Worm (Caenorhabditis elegans): Measurements from ENCODE around the gene osm-7.

osm-7 gene

DNA sequence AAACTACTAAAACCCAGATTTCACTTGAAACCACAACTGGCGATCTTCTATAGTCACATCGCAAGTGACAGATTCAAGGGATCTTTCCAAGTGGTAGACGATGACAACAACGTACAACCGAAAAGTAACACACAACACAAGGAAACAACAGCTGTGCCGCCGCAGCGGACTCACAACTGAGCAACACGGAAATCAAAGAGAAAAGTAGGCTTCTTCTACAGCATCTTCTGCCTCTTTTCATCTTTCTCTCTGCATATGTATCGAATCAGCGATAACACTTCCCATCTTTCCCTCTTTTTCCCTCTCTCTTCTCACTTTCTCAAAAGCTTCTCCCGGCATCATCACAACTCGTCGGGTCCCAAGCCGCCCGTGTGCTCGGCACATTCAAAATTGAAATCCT, 40.8 kb downstream of the osm-7 start, which contains the start of gene T12D8.9:
TSS of gene T12D8.9 (plus strand) at position 312 of the 400 bp plus-strand sequence.
- TF ChIP-seq bed-1 (GFP tag; IDR thresholded peaks at IDR 0.05) (no peak), K11D2.4 (GFP tag; IDR thresholded peaks at IDR 0.05) (no peak), lag-1 (GFP tag; IDR thresholded peaks at IDR 0.05) (no peak), lin-54 (GFP tag; optimal IDR thresholded peaks at IDR 0.05) (no peak), egrh-3 (GFP tag; IDR thresholded peaks at IDR 0.05) (no peak), dox-1 (GFP tag; IDR thresholded peaks at IDR 0.05) (no peak), madf-6 (GFP tag; IDR thresholded peaks at IDR 0.05) (no peak), lin-40 (tag; optimal IDR thresholded peaks at IDR 0.05) (no peak), mxl-1 (tag; optimal IDR thresholded peaks at IDR 0.05) (no peak), T26A5.8 (tag; optimal IDR thresholded peaks at IDR 0.05) (no peak), mel-28 (tag; optimal IDR thresholded peaks at IDR 0.05; ENCODE audit: borderline replicate concordance) (no peak), pha-4 (tag; optimal IDR thresholded peaks at IDR 0.05) (no peak), T07F8.4 (tag; optimal IDR thresholded peaks at IDR 0.05) (no peak), ztf-26 (tag; optimal IDR thresholded peaks at IDR 0.05) (no peak), cebp-1 (GFP tag; IDR thresholded peaks at IDR 0.05) (no peak), cebp-1 (tag; optimal IDR thresholded peaks at IDR 0.05) (no peak)

DNA sequence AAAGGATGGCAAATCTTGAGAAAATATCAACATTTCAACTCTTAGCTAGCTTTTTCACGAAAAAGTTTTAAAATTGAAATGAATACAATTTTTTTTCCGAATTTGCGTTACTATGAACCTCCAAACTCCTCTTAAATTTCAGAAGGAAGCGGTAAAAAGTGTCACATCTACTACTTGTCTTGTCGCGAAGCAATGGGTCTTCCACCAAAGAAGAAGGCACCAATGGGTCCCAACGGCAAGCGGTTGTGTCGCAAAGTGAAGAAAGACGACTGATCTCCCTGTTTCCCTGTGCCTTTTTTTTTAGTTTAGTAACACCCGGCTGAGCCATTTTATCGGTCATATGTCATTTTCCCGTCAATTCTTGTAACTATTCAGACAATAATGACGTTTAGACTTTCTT, 45.0 kb downstream of the osm-7 start:
- TF ChIP-seq lin-35 (GFP tag; optimal IDR thresholded peaks at IDR 0.05): peak in 1 of 3 experiments; percentile 4
- TF ChIP-seq Y53G8AR.9 (GFP tag; conservative IDR thresholded peaks at IDR 0.05): no peak
- TF ChIP-seq nfyb-1 (GFP tag; IDR thresholded peaks at IDR 0.05): 0 out of 2 replicates have a peak, but pooled peaks have one; percentile 23

DNA sequence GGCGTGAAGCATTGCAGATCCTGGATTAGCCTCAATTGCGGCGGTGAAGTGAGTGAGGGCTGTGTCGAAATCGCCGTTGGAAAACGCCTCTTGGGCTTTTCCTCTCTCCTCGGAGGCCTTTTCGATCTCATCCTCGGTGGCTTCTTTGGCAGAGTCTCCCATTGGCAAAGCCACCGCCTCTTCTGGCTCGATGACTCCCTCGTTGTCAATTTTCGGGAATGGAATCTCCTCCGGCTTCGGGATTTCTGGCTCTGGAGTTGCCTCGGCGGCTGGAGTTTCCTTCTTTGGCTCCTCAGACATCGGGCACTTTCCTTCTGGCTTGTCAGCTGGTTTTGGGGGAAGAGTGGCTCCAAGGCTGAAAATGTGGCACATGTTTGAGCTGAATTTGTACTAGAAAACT, 45.7 kb downstream of the osm-7 start:
- TF ChIP-seq rcor-1 (GFP tag; IDR thresholded peaks at IDR 0.05) (0 out of 2 replicates have a peak, but pooled peaks have one; percentile 9), madf-3 (GFP tag; IDR thresholded peaks at IDR 0.05) (0 out of 2 replicates have a peak, but pooled peaks have one; percentile 30), nhr-90 (tag; optimal IDR thresholded peaks at IDR 0.05) (no peak), F33H1.4 (GFP tag; IDR thresholded peaks at IDR 0.05) (no peak), zfh-2 (GFP tag; conservative IDR thresholded peaks at IDR 0.05) (peak; percentile 79), D2030.7 (GFP tag; IDR thresholded peaks at IDR 0.05) (no peak), F57A8.1 (GFP tag; optimal IDR thresholded peaks at IDR 0.05) (peak; percentile 52), hsf-1 (GFP tag; IDR thresholded peaks at IDR 0.05) (peak; percentile 45; the same call in 1 of the 2 replicates), egrh-3 (GFP tag; IDR thresholded peaks at IDR 0.05) (peak; percentile 53; the same call in 1 of the 2 replicates), madf-6 (GFP tag; IDR thresholded peaks at IDR 0.05) (no peak)

- TF ChIP-seq chd-7 (tag; optimal IDR thresholded peaks at IDR 0.05): no peak
- no peak for TF ChIP-seq let-526 (GFP tag; IDR thresholded peaks at IDR 0.05)
- TF ChIP-seq nfya-2 (GFP tag; IDR thresholded peaks at IDR 0.05): no peak
- TF ChIP-seq lag-1 (GFP tag; IDR thresholded peaks at IDR 0.05): no peak
- TF ChIP-seq fkh-3 (tag; optimal IDR thresholded peaks at IDR 0.05): no peak
- TF ChIP-seq nhr-27 (tag; optimal IDR thresholded peaks at IDR 0.05): no peak
- TF ChIP-seq him-1 (tag; optimal IDR thresholded peaks at IDR 0.05): no peak
- no peak for TF ChIP-seq sdz-38 (tag; optimal IDR thresholded peaks at IDR 0.05)
- peak; percentile 86 for TF ChIP-seq lin-54 (GFP tag; optimal IDR thresholded peaks at IDR 0.05)
- peak; percentile 75 for TF ChIP-seq efl-1 (GFP tag; optimal IDR thresholded peaks at IDR 0.05)
- TF ChIP-seq Y53F4B.3 (GFP tag; IDR thresholded peaks at IDR 0.05): no peak
- no peak for TF ChIP-seq cebp-1 (GFP tag; IDR thresholded peaks at IDR 0.05)
- TF ChIP-seq cebp-1 (tag; optimal IDR thresholded peaks at IDR 0.05): peak; percentile 76
- no peak for TF ChIP-seq ets-4 (GFP tag; optimal IDR thresholded peaks at IDR 0.05)
- TF ChIP-seq ccch-3 (GFP tag; optimal IDR thresholded peaks at IDR 0.05): no peak
- TF ChIP-seq T07F8.4 (tag; optimal IDR thresholded peaks at IDR 0.05): no peak
- no peak for TF ChIP-seq rec-8 (tag; optimal IDR thresholded peaks at IDR 0.05)
- no peak for TF ChIP-seq repo-1 (tag; optimal IDR thresholded peaks at IDR 0.05)
- TF ChIP-seq hlh-12 (tag; optimal IDR thresholded peaks at IDR 0.05): no peak
- TF ChIP-seq nfya-1 (tag; optimal IDR thresholded peaks at IDR 0.05; ENCODE audit: borderline replicate concordance, insufficient read depth): no peak
- TF ChIP-seq F37B4.10 (GFP tag; IDR thresholded peaks at IDR 0.05): no peak
- TF ChIP-seq aptf-2 (GFP tag; conservative IDR thresholded peaks at IDR 0.05): no peak
- no peak for TF ChIP-seq sea-2 (GFP tag; IDR thresholded peaks at IDR 0.05)
These were observed 46.3 kb downstream of the osm-7 start, which contains the start of gene hip-1 for ce11 chrIII:13622268-13622667. TSS of gene hip-1 (minus strand) at chrIII:13622492.
